Fruit fly (Drosophila melanogaster) whole organism, wandering third instar larva: ENCODE results near the gene RpS21.
A peak's percentile ranks its signal among the peaks of the same experiment; 100 is the strongest.

Source experiments
- Abd-B ChIP-seq: fragments of >200 bp; optimal IDR thresholded peaks from 2 replicates; lab custom pipeline; 2017; ENCODE audit warnings: missing biosample characterization, missing genetic modification characterization
- CG32264 ChIP-seq: fragments of 200-800 bp; sonication (Bioruptor generic); optimal IDR thresholded peaks from 2 replicates; lab custom pipeline; 2016; ENCODE audit warnings: missing biosample characterization, missing genetic modification characterization
- CG9705 ChIP-seq: fragments of 200-800 bp; sonication (Bioruptor generic); optimal IDR thresholded peaks from 2 replicates; lab custom pipeline; 2018; ENCODE audit warnings: missing biosample characterization, mild to moderate bottlenecking, missing genetic modification characterization
- CrebA ChIP-seq: fragments of 200-800 bp; sonication (Bioruptor generic); optimal IDR thresholded peaks from 2 replicates; lab custom pipeline; 2016; ENCODE audit warnings: missing biosample characterization, mild to moderate bottlenecking, missing genetic modification characterization, borderline replicate concordance
- Dif ChIP-seq: fragments of 200-275, 200-300 bp; sonication (Bioruptor generic); optimal IDR thresholded peaks from 2 replicates; lab custom pipeline; 2018; ENCODE audit warnings: missing biosample characterization, missing genetic modification characterization; ENCODE audit not compliant: partially characterized antibody
- GATAd ChIP-seq: sonication (Bioruptor generic); optimal IDR thresholded peaks from 2 replicates; lab custom pipeline; 2016; ENCODE audit warnings: missing biosample characterization, missing genetic modification characterization
- Hnf4 ChIP-seq: fragments of 200-800 bp; sonication (Bioruptor generic); optimal IDR thresholded peaks from 2 replicates; lab custom pipeline; 2016; ENCODE audit warnings: missing biosample characterization, mild to moderate bottlenecking, missing genetic modification characterization
- Jra ChIP-seq: sonication (Bioruptor generic); optimal IDR thresholded peaks from 2 replicates; lab custom pipeline; 2016; ENCODE audit warnings: missing biosample characterization, missing genetic modification characterization
- Mio ChIP-seq: sonication (Bioruptor generic); optimal IDR thresholded peaks from 2 replicates; lab custom pipeline; 2016; ENCODE audit warnings: missing biosample characterization, missing genetic modification characterization
- Myc ChIP-seq: fragments of >200 bp; optimal IDR thresholded peaks from 2 replicates; lab custom pipeline; 2017
- N ChIP-seq: fragments of >200 bp; optimal IDR thresholded peaks from 2 replicates; lab custom pipeline; 2018; ENCODE audit warnings: missing biosample characterization, missing external identifiers, missing genetic modification characterization
- Rel ChIP-seq, 2 experiments: fragments of 200-800 bp; sonication (Bioruptor generic) in 1 of 2; optimal IDR thresholded peaks; 2 replicates in 1 of 2; 3 replicates in 1 of 2; lab custom pipeline; 2016 to 2019; ENCODE audit warnings: mild to moderate bottlenecking in 2 of 2, missing biosample characterization in 2 of 2, missing genetic modification characterization in 2 of 2, moderate library complexity in 1 of 2
- Sp1 ChIP-seq: fragments of 200-800 bp; sonication (Bioruptor generic); optimal IDR thresholded peaks from 3 replicates; lab custom pipeline; 2019; ENCODE audit warnings: missing biosample characterization, mild to moderate bottlenecking, missing genetic modification characterization, moderate library complexity
- br ChIP-seq: fragments of 200-800 bp; sonication (Bioruptor generic); optimal IDR thresholded peaks from 2 replicates; lab custom pipeline; 2016; ENCODE audit warnings: missing biosample characterization, missing genetic modification characterization
- brk ChIP-seq: fragments of 200-800 bp; sonication (Bioruptor generic); optimal IDR thresholded peaks from 2 replicates; lab custom pipeline; 2016; ENCODE audit warnings: missing biosample characterization, mild to moderate bottlenecking, missing genetic modification characterization
- dl ChIP-seq, 2 experiments: fragments of 175-275, 200-275 bp in 1 of 2; fragments of 200-275 bp in 1 of 2; sonication (Bioruptor generic); optimal IDR thresholded peaks; lab custom pipeline; 2018; ENCODE audit warnings: mild to moderate bottlenecking in 2 of 2, missing biosample characterization in 2 of 2, missing genetic modification characterization in 2 of 2, moderate library complexity in 2 of 2; ENCODE audit not compliant: partially characterized antibody in 2 of 2, insufficient read depth in 1 of 2
- dsf ChIP-seq: sonication (Bioruptor generic); optimal IDR thresholded peaks from 2 replicates; lab custom pipeline; 2016; ENCODE audit warnings: missing biosample characterization, missing genetic modification characterization, borderline replicate concordance
- ey ChIP-seq: fragments of 200-800 bp; sonication (Bioruptor generic); optimal IDR thresholded peaks from 2 replicates; lab custom pipeline; 2016; ENCODE audit warnings: missing biosample characterization, missing genetic modification characterization
- fru ChIP-seq: fragments of 200-800 bp; sonication (Bioruptor generic); optimal IDR thresholded peaks from 3 replicates; lab custom pipeline; 2016; ENCODE audit warnings: missing biosample characterization, mild to moderate bottlenecking, missing genetic modification characterization
- h ChIP-seq: fragments of 200-800 bp; sonication (Bioruptor generic); optimal IDR thresholded peaks from 3 replicates; lab custom pipeline; 2016; ENCODE audit warnings: missing biosample characterization, mild to moderate bottlenecking, missing genetic modification characterization
- jim ChIP-seq: fragments of 175-275, 200-325 bp; sonication (Bioruptor generic); optimal IDR thresholded peaks from 2 replicates; lab custom pipeline; 2016; ENCODE audit warnings: missing biosample characterization, mild to moderate bottlenecking, missing genetic modification characterization
- lola ChIP-seq: fragments of >200 bp; optimal IDR thresholded peaks from 2 replicates; lab custom pipeline; 2017; ENCODE audit warnings: missing biosample characterization, missing genetic modification characterization
- pan ChIP-seq: fragments of >200 bp; optimal IDR thresholded peaks from 2 replicates; lab custom pipeline; 2017
- psq ChIP-seq: fragments of 200-800 bp; sonication (Bioruptor generic); optimal IDR thresholded peaks from 3 replicates; lab custom pipeline; 2017; ENCODE audit warnings: missing biosample characterization, mild to moderate bottlenecking, missing genetic modification characterization, moderate library complexity
- sage ChIP-seq: fragments of 200-800 bp; sonication (Bioruptor generic); optimal IDR thresholded peaks from 2 replicates; lab custom pipeline; 2016; ENCODE audit warnings: missing biosample characterization, mild to moderate bottlenecking, missing genetic modification characterization
- usp ChIP-seq: fragments of >200 bp; optimal IDR thresholded peaks from 2 replicates; lab custom pipeline; 2017; ENCODE audit warnings: missing biosample characterization, missing genetic modification characterization
- woc ChIP-seq: sonication (Bioruptor generic); optimal IDR thresholded peaks from 2 replicates; lab custom pipeline; 2016; ENCODE audit warnings: missing biosample characterization, mild to moderate bottlenecking, missing genetic modification characterization

Gene RpS21

DNA sequence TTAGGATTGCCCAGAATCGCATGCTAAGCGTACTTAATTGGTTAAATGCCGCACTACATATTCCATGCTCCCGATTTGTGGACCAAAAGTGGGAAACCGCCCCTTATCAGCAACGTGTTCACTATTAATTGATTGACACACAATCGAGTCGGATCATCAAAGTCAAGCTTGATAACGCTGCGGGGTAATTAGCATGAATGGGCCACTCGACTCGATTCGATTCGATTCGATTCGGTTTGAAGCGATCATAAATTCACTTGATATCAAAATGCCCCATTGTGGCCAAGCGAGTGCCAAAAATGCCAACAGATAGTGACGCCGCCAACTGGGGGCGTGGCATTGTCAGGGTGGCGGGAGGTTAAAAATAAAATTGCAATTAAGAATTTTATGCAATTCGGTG lies 48.3 kb upstream of the RpS21 start:
- TF ChIP-seq lola (GFP tag; lab: Kevin White, UChicago) (no peak), dsf (GFP tag; lab: Kevin White, UChicago) (no peak), N (GFP tag; lab: Kevin White, UChicago) (no peak), fru (GFP tag; lab: Kevin White, UChicago) (no peak), dl (GFP tag; optimal IDR thresholded peaks at IDR 0.05; lab: Kevin White, UChicago; ENCODE audit: insufficient read depth in 1 of 2, partially characterized antibody in 2 of 2) (no peak), Mio (GFP tag; lab: Kevin White, UChicago) (no peak), Dif (GFP tag; lab: Kevin White, UChicago) (no peak), Sp1 (no peak), pan (lab: Kevin White, UChicago) (no peak), woc (GFP tag; lab: Kevin White, UChicago) (no peak), Hnf4 (GFP tag; lab: Kevin White, UChicago) (no peak), Jra (GFP tag; lab: Kevin White, UChicago) (no peak)

DNA sequence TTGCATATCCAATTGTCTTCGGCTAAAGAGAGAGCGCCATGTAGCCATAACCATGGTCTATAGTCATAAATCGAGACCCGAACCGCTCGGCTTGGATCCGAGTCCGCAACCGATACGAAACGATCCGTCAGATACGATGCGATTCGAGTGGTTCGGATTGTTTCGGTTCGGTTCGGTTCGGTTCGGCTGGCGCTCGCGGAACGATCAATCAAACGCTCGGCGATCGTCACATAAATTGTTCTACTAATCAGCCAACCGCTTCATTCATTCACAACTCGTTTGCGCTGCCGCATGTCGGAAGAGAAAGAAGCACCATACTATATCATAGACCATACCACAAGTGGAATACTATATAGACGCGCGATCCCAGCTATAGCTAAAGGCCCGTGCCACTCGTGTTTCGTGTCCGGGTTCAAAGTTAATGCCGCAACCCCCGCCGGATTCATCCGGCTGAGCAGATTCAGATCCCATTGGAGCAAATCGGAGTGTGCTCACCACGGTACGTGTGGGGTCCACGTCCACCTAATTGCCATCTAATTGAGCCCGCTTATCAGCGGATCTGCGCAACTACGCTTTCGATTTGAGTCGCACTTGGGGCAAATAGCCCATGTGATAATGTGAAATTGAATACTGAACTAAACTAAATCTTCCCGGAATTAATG lies 47.7 kb upstream of the RpS21 start:
- no peak for TF ChIP-seq brk
- peak; percentile 3 for TF ChIP-seq CrebA (GFP tag; lab: Kevin White, UChicago)
- TF ChIP-seq br, result peak; percentile 1
- TF ChIP-seq Sp1, result peak; percentile 12

DNA sequence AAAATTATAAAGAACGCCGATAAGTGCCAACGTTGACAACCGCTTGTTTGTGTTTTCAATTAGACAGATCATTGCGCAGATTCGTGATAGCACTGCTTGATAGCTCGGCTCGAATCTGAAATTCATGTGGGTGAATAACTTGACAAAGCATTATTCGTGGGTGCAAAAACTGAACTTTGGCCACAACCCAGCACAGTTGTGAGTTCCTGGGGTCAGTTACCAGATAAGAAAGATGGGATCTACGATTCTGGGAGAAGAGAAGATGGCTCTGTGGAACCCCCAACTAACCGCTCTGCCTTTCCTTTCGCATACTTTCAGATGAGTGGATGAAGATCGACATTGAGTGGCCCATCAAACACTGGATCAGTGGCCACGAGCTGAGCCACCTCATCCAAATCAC lies 45.0 kb upstream of the RpS21 start:
- TF ChIP-seq woc (GFP tag; lab: Kevin White, UChicago) (no peak), CrebA (GFP tag; lab: Kevin White, UChicago) (peak; percentile 13), CG9705 (GFP tag; lab: Kevin White, UChicago) (no peak), Rel (GFP tag; optimal IDR thresholded peaks at IDR 0.05; lab: Kevin White, UChicago) (no peak), Rel (tag; optimal IDR thresholded peaks at IDR 0.05; lab: Kevin White, UChicago) (peak; percentile 77), CG32264 (GFP tag; lab: Kevin White, UChicago) (no peak)

DNA sequence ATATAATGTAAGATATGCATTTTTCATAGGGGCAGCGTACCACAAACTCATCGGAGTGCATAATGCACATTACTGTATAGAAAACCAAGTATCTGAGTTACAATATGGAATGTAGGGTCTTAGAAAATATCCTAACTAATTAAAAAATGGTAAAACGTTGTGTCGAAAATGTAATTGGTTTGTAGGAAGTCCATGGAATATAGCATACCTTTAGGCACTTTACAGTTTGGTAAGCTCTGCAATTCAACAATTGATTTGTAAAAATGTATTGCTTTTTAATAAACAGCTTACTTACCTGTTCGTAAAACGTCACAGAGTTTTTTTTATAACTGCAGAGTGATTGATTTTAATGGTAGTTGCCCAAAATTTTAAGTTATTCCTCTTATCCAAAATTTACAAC lies 43.7 kb upstream of the RpS21 start, which contains the start of gene CG2964:
TSS of gene CG2964 (plus strand) at position 301 of the 400 bp plus-strand sequence.
- TF ChIP-seq woc (GFP tag; lab: Kevin White, UChicago) (no peak), Myc (lab: Kevin White, UChicago) (peak; percentile 62)

DNA sequence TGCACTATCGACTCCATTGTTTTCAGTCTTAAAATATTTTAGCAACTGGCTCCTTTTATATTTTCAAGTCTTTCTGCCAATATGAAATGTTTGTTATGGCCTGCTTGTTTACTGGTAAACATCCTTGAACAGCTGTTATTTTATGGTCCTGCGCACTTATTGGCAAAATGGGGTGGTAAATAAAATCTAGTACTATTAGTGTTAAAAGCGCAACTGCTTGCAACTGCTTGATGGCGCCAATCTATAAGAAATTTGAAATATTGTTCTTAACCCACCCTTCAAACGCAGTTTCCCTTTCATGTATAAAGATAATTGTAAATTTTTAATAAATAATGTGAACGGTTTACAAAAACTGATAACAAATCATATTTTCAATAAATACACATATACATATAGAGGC lies 40.2 kb upstream of the RpS21 start, which contains the start of gene G6P:
TSS of gene G6P (minus strand) at position 88 of the 400 bp plus-strand sequence.
- no peak for TF ChIP-seq brk
- TF ChIP-seq ey (GFP tag; lab: Kevin White, UChicago), result no peak
- TF ChIP-seq sage, result no peak
- no peak for TF ChIP-seq Mio (GFP tag; lab: Kevin White, UChicago)
- TF ChIP-seq pan (lab: Kevin White, UChicago), result no peak
- TF ChIP-seq Abd-B (GFP tag; lab: Kevin White, UChicago), result no peak
- no peak for TF ChIP-seq psq (GFP tag; lab: Kevin White, UChicago)
- no peak for TF ChIP-seq CrebA (GFP tag; lab: Kevin White, UChicago)
- TF ChIP-seq h (GFP tag; lab: Kevin White, UChicago), result no peak
- no peak for TF ChIP-seq br
- TF ChIP-seq N (GFP tag; lab: Kevin White, UChicago), result no peak
- no peak for TF ChIP-seq Rel (GFP tag; optimal IDR thresholded peaks at IDR 0.05; lab: Kevin White, UChicago)
- no peak for TF ChIP-seq Rel (tag; optimal IDR thresholded peaks at IDR 0.05; lab: Kevin White, UChicago)
- TF ChIP-seq jim (GFP tag; lab: Kevin White, UChicago), result no peak
- TF ChIP-seq usp, result no peak

DNA sequence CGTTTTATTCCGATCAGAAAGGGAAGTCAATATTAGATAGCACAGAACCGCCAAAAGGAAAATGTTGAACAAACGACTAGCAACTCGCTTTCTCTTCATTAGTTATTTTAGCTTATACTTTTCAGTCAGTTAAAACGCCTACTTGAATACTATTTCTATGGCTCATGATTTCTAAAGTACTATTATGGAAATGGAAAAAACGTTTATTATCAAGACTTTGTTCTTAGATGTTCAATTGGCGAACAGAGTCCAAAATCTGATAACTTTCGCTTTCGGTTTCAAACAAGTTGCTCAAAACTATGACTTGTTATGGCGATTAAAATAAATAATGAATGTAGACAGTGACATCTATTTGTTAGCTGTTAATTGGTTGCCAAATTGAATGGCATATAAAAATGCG lies 30.5 kb upstream of the RpS21 start, which contains the start of gene CG3123:
TSS of gene CG3123 (minus strand) at position 101 of the 400 bp plus-strand sequence.
- no peak for TF ChIP-seq woc (GFP tag; lab: Kevin White, UChicago)
- TF ChIP-seq GATAd, result no peak
